Fruit fly (Drosophila melanogaster): ENCODE results near the gene AlkB.

- TF ChIP-seq Clk (GFP tag; optimal IDR thresholded peaks at IDR 0.05) (no peak), CG7101 (tag; optimal IDR thresholded peaks at IDR 0.05) (no peak)
Observed at dm6 chrX:15813224-15813623, 46.1 kb downstream of the AlkB start.

Data from whole organism, adult.